Fruit fly (Drosophila melanogaster): ENCODE measurements around the gene xit.

xit gene

DNA sequence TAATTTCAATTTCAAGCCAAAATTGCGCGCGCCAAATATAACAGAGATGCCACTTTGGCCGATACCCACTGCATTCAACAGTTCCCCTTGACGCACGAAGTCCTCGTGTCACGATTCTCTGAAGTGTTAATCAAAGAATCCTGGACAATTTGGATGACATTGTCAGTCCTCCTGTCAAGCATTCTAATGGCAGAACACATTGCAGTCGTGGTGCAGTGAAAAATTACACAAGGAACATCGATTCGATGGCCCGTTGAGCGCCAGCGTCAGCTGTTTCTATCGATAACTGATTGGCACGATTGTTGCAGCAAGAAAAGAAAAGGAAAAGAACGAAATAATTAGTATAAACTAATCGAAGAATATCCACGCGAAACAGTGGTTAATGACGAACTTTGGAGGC, 3.4 kb downstream of the xit start, which contains the start of gene nonC (continued):
- TF ChIP-seq HLH3B (GFP tag; IDR thresholded peaks at IDR 0.05) (no peak), CG18011 (GFP tag; optimal IDR thresholded peaks at IDR 0.05) (no peak), ERR (GFP tag; optimal IDR thresholded peaks at IDR 0.05) (no peak), CG13894 (tag; optimal IDR thresholded peaks at IDR 0.05) (no peak), CG12769 (tag; optimal IDR thresholded peaks at IDR 0.05) (no peak), CG2202 (tag; optimal IDR thresholded peaks at IDR 0.05) (no peak), HmgZ (tag; optimal IDR thresholded peaks at IDR 0.05) (peak; percentile 60), trem (tag; optimal IDR thresholded peaks at IDR 0.05) (peak; percentile 70), Trl (optimal IDR thresholded peaks at IDR 0.05) (no peak), Trl (GFP tag; optimal IDR thresholded peaks at IDR 0.05) (no peak), trh (GFP tag; optimal IDR thresholded peaks at IDR 0.05) (no peak), CG2889 (GFP tag; IDR thresholded peaks at IDR 0.05) (no peak), CG10543 (GFP tag; optimal IDR thresholded peaks at IDR 0.05) (no peak), Dll (GFP tag; IDR thresholded peaks at IDR 0.05; ENCODE audit: partially characterized antibody) (peak; percentile 95), CG10431 (GFP tag; optimal IDR thresholded peaks at IDR 0.05) (no peak), lilli (GFP tag; optimal IDR thresholded peaks at IDR 0.05) (no peak), Taf1 (GFP tag; IDR thresholded peaks at IDR 0.05) (no peak), Gug (GFP tag; IDR thresholded peaks at IDR 0.05) (no peak), nerfin-2 (GFP tag; IDR thresholded peaks at IDR 0.05; ENCODE audit: partially characterized antibody) (peak; percentile 87), CG12104 (GFP tag; optimal IDR thresholded peaks at IDR 0.05) (no peak), oc (tag; optimal IDR thresholded peaks at IDR 0.05) (no peak), maf-S (GFP tag; optimal IDR thresholded peaks at IDR 0.05) (no peak), CG10959 (GFP tag; IDR thresholded peaks at IDR 0.05) (no peak), Sry-β (GFP tag; optimal IDR thresholded peaks at IDR 0.05) (peak; percentile 91), seq (GFP tag; IDR thresholded peaks at IDR 0.05) (no peak), CG16779 (GFP tag; IDR thresholded peaks at IDR 0.05) (no peak), CG2199 (GFP tag; IDR thresholded peaks at IDR 0.05) (no peak), Six4 (GFP tag; optimal IDR thresholded peaks at IDR 0.05) (no peak), toy (GFP tag; IDR thresholded peaks at IDR 0.05) (no peak), BEAF-32 (GFP tag; optimal IDR thresholded peaks at IDR 0.05) (peak; percentile 90), sob (GFP tag; IDR thresholded peaks at IDR 0.05) (no peak), Adf1 (GFP tag; IDR thresholded peaks at IDR 0.05) (no peak), row (GFP tag; IDR thresholded peaks at IDR 0.05) (peak; percentile 56), CG12236 (GFP tag; optimal IDR thresholded peaks at IDR 0.05) (no peak), CG31224 (GFP tag; IDR thresholded peaks at IDR 0.05) (no peak), Sry-δ (GFP tag; optimal IDR thresholded peaks at IDR 0.05) (peak; percentile 81), CG42726 (GFP tag; IDR thresholded peaks at IDR 0.05; ENCODE audit: partially characterized antibody) (peak; percentile 86), sna (GFP tag; IDR thresholded peaks at IDR 0.05; ENCODE audit: partially characterized antibody) (peak; percentile 91), CG8388 (GFP tag; optimal IDR thresholded peaks at IDR 0.05) (no peak), Atf3 (GFP tag; optimal IDR thresholded peaks at IDR 0.05) (no peak), kah (GFP tag; optimal IDR thresholded peaks at IDR 0.05) (no peak), CoRest (tag; optimal IDR thresholded peaks at IDR 0.05) (no peak), C15 (GFP tag; IDR thresholded peaks at IDR 0.05) (no peak), CG9817 (tag; optimal IDR thresholded peaks at IDR 0.05) (no peak), br (optimal IDR thresholded peaks at IDR 0.05) (no peak), Stat92E (GFP tag; optimal IDR thresholded peaks at IDR 0.05) (no peak), CG17829 (tag; optimal IDR thresholded peaks at IDR 0.05) (no peak), CG9437 (GFP tag; optimal IDR thresholded peaks at IDR 0.05) (no peak), jigr1 (GFP tag; IDR thresholded peaks at IDR 0.05) (no peak), Myb (GFP tag; optimal IDR thresholded peaks at IDR 0.05) (peak; percentile 34), vfl (GFP tag; optimal IDR thresholded peaks at IDR 0.05) (no peak), sr (GFP tag; IDR thresholded peaks at IDR 0.05) (no peak), CG15696 (tag; optimal IDR thresholded peaks at IDR 0.05) (no peak)
